Worm (Caenorhabditis elegans) whole organism, midembryonic: ENCODE results near the gene ipla-1.

Experiments used
- T22C8.4 ChIP-seq: fragments of 200-800 bp; sonication (Bioruptor generic); IDR thresholded peaks from 2 replicates; pipeline ENCODE4 v1.3.6; 2022; ENCODE audit warnings: missing genetic modification characterization, missing compliant biosample characterization
- cog-1 ChIP-seq: sonication (generic microtip); optimal IDR thresholded peaks from 2 replicates; lab custom pipeline; 2016; ENCODE audit warnings: missing genetic modification characterization, missing compliant biosample characterization
- flt-1 ChIP-seq: fragments of 200-800 bp; sonication (Bioruptor generic); IDR thresholded peaks from 2 replicates; pipeline ENCODE4 v1.3.6; 2022; ENCODE audit warnings: missing genetic modification characterization, missing compliant biosample characterization
- ref-1 ChIP-seq: fragments of 200-800 bp; sonication (Bioruptor generic); conservative IDR thresholded peaks from 2 replicates; pipeline ENCODE4 v1.3.6; 2022; ENCODE audit warnings: missing genetic modification reagents, missing genetic modification characterization, missing compliant biosample characterization
- tab-1 ChIP-seq: fragments of 200-800 bp; sonication (Bioruptor generic); IDR thresholded peaks from 2 replicates; pipeline ENCODE4 v1.3.6; 2022; ENCODE audit warnings: missing genetic modification characterization, missing compliant biosample characterization
- ztf-23 ChIP-seq: fragments of 200-800 bp; sonication (Bioruptor generic); IDR thresholded peaks from 2 replicates; pipeline ENCODE4 v1.3.6; 2022; ENCODE audit warnings: missing genetic modification reagents, missing genetic modification characterization, missing compliant biosample characterization
- ztf-29 ChIP-seq: fragments of 200-800 bp; sonication (Bioruptor generic); IDR thresholded peaks from 2 replicates; pipeline ENCODE4 v1.3.6; 2022; ENCODE audit warnings: missing genetic modification reagents, missing genetic modification characterization, missing compliant biosample characterization

DNA sequence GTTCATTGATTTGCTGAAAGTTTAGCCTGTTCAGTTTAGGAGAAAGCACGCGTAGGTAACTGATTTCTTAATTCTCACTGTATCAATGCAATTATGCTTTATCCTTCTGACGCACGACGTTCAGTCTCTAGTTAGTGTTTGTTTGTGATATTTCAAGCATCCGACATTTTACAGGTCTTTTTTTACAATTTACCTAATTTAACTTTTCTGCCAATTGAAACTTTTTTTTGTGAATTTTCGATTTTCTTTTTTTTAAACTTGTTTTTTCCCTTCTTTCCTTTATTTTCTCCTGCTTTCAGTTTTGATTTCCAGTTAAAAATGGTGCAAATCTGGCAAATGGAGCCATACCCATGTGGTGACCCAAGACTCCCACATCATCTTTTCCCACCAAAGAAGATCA is 50.4 kb downstream of the ipla-1 start, which contains the start of gene K07E1.1:
- TF ChIP-seq ztf-23 (GFP tag; lab: Robert Waterston, UW) = no peak
- TF ChIP-seq T22C8.4 = no peak
- no peak for TF ChIP-seq tab-1 (GFP tag; lab: Robert Waterston, UW)
- no peak for TF ChIP-seq cog-1 (tag; lab: Kevin White, UChicago)
- TF ChIP-seq ztf-29 (GFP tag; lab: Robert Waterston, UW) = no peak
- no peak for TF ChIP-seq flt-1 (GFP tag; lab: Robert Waterston, UW)
- no peak for TF ChIP-seq ref-1
